Worm (Caenorhabditis elegans): Measurements from ENCODE around the gene mfsd-12.

- TF ChIP-seq madf-10 (tag; optimal IDR thresholded peaks at IDR 0.05) (no peak), cebp-2 (GFP tag; IDR thresholded peaks at IDR 0.05) (no peak), snpc-4 (GFP tag; optimal IDR thresholded peaks at IDR 0.05) (no peak), snpc-4 (tag; optimal IDR thresholded peaks at IDR 0.05) (no peak), efl-1 (GFP tag; optimal IDR thresholded peaks at IDR 0.05) (no peak), unc-62 (GFP tag; optimal IDR thresholded peaks at IDR 0.05) (no peak), ama-1 (optimal IDR thresholded peaks at IDR 0.05) (no peak), ama-1 (GFP tag; optimal IDR thresholded peaks at IDR 0.05) (no peak)
Measured at ce11 chrX:4632088-4632487, 35.8 kb upstream of the mfsd-12 start, which contains the start of gene slcr-46.1.
